Fruit fly (Drosophila melanogaster): ENCODE measurements around the gene CG8620.

CG8620 gene

DNA sequence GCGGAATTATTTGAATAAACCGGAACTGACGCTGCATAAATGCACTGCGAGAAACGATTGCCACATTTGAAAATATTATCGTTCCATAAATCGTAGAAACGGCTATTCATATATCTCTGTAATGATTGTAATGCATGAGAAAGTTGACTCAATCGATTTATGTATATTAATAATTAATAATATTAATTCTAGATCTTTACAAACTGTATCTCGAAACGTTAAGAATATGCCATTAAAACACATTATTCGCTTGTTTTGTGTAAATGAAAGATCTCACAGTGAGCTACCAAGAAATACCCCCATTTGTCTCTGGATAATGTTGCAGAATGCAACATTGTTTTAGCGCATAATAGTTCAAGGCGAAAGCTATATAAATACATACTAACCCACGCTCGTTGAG lies 8.1 kb upstream of the CG8620 start:
- peak; percentile 65 for TF ChIP-seq Drgx (GFP tag; IDR thresholded peaks at IDR 0.05)
- no peak for TF ChIP-seq CG8944 (GFP tag; optimal IDR thresholded peaks at IDR 0.05)
- TF ChIP-seq dmrt11E (tag; optimal IDR thresholded peaks at IDR 0.05) = peak; percentile 47
- TF ChIP-seq CG8924 (tag; optimal IDR thresholded peaks at IDR 0.05) = peak; percentile 16
- TF ChIP-seq CG10321 (GFP tag; IDR thresholded peaks at IDR 0.05) = no peak
- no peak for TF ChIP-seq nerfin-1 (tag; optimal IDR thresholded peaks at IDR 0.05)
- peak; percentile 4 for TF ChIP-seq CG17829 (tag; optimal IDR thresholded peaks at IDR 0.05)
- peak; percentile 31 for TF ChIP-seq nmo (GFP tag; optimal IDR thresholded peaks at IDR 0.05)
- TF ChIP-seq Sox102F (GFP tag; optimal IDR thresholded peaks at IDR 0.05) = peak; percentile 58
- peak; percentile 25; the same call in 1 of the 3 replicates for TF ChIP-seq row (GFP tag; IDR thresholded peaks at IDR 0.05)
- no peak for TF ChIP-seq kay (GFP tag; optimal IDR thresholded peaks at IDR 0.05)
- TF ChIP-seq CG12744 (GFP tag; optimal IDR thresholded peaks at IDR 0.05) = no peak
- no peak for TF ChIP-seq CTCF (GFP tag; optimal IDR thresholded peaks at IDR 0.05)
- TF ChIP-seq CG17328 (GFP tag; IDR thresholded peaks at IDR 0.05) = 0 out of 2 replicates have a peak, but pooled peaks have one; percentile 7
- no peak for TF ChIP-seq Mes4 (GFP tag; optimal IDR thresholded peaks at IDR 0.05)
- peak; percentile 26 for TF ChIP-seq CG15601 (tag; optimal IDR thresholded peaks at IDR 0.05)
- TF ChIP-seq gt (GFP tag; IDR thresholded peaks at IDR 0.05) = no peak
- TF ChIP-seq CG12391 (tag; optimal IDR thresholded peaks at IDR 0.05) = peak; percentile 16
- no peak for TF ChIP-seq jumu (GFP tag; optimal IDR thresholded peaks at IDR 0.05)
- peak; percentile 18 for TF ChIP-seq CoRest (tag; optimal IDR thresholded peaks at IDR 0.05)
- TF ChIP-seq knrl (GFP tag; IDR thresholded peaks at IDR 0.05; ENCODE audit: partially characterized antibody) = no peak
- TF ChIP-seq Ssrp (tag; optimal IDR thresholded peaks at IDR 0.05) = peak; percentile 34
- TF ChIP-seq Adf1 (GFP tag; IDR thresholded peaks at IDR 0.05) = no peak
- TF ChIP-seq nom (GFP tag; optimal IDR thresholded peaks at IDR 0.05) = peak; percentile 33
- peak; percentile 5 for TF ChIP-seq gem (tag; optimal IDR thresholded peaks at IDR 0.05)
- no peak for TF ChIP-seq nau (GFP tag; optimal IDR thresholded peaks at IDR 0.05)
- TF ChIP-seq CG17359 (tag; optimal IDR thresholded peaks at IDR 0.05) = peak; percentile 22
- peak; percentile 8 for TF ChIP-seq fd96Cb (tag; optimal IDR thresholded peaks at IDR 0.05)
- TF ChIP-seq CG10979 (tag; optimal IDR thresholded peaks at IDR 0.05) = peak; percentile 7
- 0 out of 2 replicates have a peak, but pooled peaks have one; percentile 18 for TF ChIP-seq vvl (GFP tag; IDR thresholded peaks at IDR 0.05)
- no peak for TF ChIP-seq E2f1 (GFP tag; IDR thresholded peaks at IDR 0.05)
- peak; percentile 21 for TF ChIP-seq Blimp-1 (GFP tag; optimal IDR thresholded peaks at IDR 0.05)
- TF ChIP-seq Oli (tag; optimal IDR thresholded peaks at IDR 0.05) = peak; percentile 23
- no peak for TF ChIP-seq CG12104 (GFP tag; optimal IDR thresholded peaks at IDR 0.05)
- peak; percentile 33 for TF ChIP-seq phol (tag; optimal IDR thresholded peaks at IDR 0.05)
- TF ChIP-seq Eip74EF (GFP tag; optimal IDR thresholded peaks at IDR 0.05) = peak in 1 of 2 experiments; percentile 17
- peak; percentile 12 for TF ChIP-seq az2 (GFP tag; optimal IDR thresholded peaks at IDR 0.05)
- TF ChIP-seq Taf1 (GFP tag; IDR thresholded peaks at IDR 0.05) = no peak
- no peak for TF ChIP-seq CrebB (tag; optimal IDR thresholded peaks at IDR 0.05)
- TF ChIP-seq bsh (GFP tag; optimal IDR thresholded peaks at IDR 0.05) = peak; percentile 50 to 76
- TF ChIP-seq zf30C (GFP tag; optimal IDR thresholded peaks at IDR 0.05) = peak; percentile 53
- TF ChIP-seq CG8388 (GFP tag; optimal IDR thresholded peaks at IDR 0.05) = peak; percentile 22
- TF ChIP-seq CG2889 (GFP tag; IDR thresholded peaks at IDR 0.05) = no peak
- no peak for TF ChIP-seq ro (GFP tag; IDR thresholded peaks at IDR 0.05)
- TF ChIP-seq CG11504 (tag; optimal IDR thresholded peaks at IDR 0.05) = peak; percentile 38
- TF ChIP-seq Ets65A (GFP tag) = peak; percentile 16
- no peak for TF ChIP-seq Hsf (GFP tag; optimal IDR thresholded peaks at IDR 0.05)
- TF ChIP-seq Dip2 (GFP tag; IDR thresholded peaks at IDR 0.05) = no peak
- peak; percentile 68; the same call in 1 of the 3 replicates for TF ChIP-seq ci (GFP tag; IDR thresholded peaks at IDR 0.05)
- no peak for TF ChIP-seq chm (GFP tag; IDR thresholded peaks at IDR 0.05)
- no peak for TF ChIP-seq CG14014 (GFP tag; IDR thresholded peaks at IDR 0.05)
